Worm (Caenorhabditis elegans) whole organism, L1 larva: ENCODE data around the gene clec-140.

Experiments
- lsy-2 ChIP-seq, 2 experiments: fragments of 150-350 bp; optimal IDR thresholded peaks; 2 replicates each; lab custom pipeline; 2014; ENCODE audit warnings: missing biosample characterization in 2 of 2, missing genetic modification characterization in 2 of 2
- nhr-76 ChIP-seq: sonication (generic microtip); optimal IDR thresholded peaks from 2 replicates; lab custom pipeline; 2017; ENCODE audit warnings: missing biosample characterization, missing genetic modification characterization
- pag-3 ChIP-seq: sonication (generic microtip); optimal IDR thresholded peaks from 2 replicates; lab custom pipeline; 2017; ENCODE audit warnings: missing genetic modification characterization, mild to moderate bottlenecking, missing compliant biosample characterization, antibody characterized with exemption, borderline replicate concordance; ENCODE audit not compliant: insufficient read depth
- unc-62 ChIP-seq: fragments of 150-350 bp; optimal IDR thresholded peaks from 2 replicates; lab custom pipeline; 2014; ENCODE audit warnings: missing biosample characterization, missing genetic modification reagents, missing genetic modification characterization
- zag-1 ChIP-seq: fragments of 150-350 bp; optimal IDR thresholded peaks from 2 replicates; lab custom pipeline; 2014; ENCODE audit warnings: missing biosample characterization, missing genetic modification characterization

DNA sequence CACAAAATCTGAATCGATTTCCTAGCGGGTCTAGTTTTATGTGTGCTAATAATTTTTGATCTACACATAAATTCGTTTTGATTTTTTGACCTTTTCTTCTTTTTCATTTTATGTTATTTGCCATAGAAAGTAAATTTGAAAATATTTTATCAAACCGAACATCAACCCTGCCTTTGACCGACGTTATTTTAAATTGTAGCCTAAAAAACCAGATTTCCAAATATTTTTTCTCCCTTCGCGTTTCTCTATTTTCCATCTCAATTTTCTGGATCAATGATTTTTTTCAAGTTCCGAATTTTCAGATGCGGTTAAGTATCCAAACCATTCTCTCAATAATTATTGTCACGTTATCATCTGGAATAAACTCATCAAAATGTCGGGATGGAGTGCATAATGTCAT lies 5.1 kb downstream of the clec-140 start, which contains the start of gene T05A7.1:
- TF ChIP-seq lsy-2 (tag; optimal IDR thresholded peaks at IDR 0.05; lab: Kevin White, UChicago), result no peak
- TF ChIP-seq nhr-76 (tag; lab: Kevin White, UChicago), result no peak
- no peak for TF ChIP-seq zag-1
- TF ChIP-seq unc-62 (GFP tag; lab: Kevin White, UChicago), result no peak
- TF ChIP-seq pag-3 (tag; lab: Kevin White, UChicago), result no peak
